Fruit fly (Drosophila melanogaster): Measurements from ENCODE around the gene CG33281.

DNA sequence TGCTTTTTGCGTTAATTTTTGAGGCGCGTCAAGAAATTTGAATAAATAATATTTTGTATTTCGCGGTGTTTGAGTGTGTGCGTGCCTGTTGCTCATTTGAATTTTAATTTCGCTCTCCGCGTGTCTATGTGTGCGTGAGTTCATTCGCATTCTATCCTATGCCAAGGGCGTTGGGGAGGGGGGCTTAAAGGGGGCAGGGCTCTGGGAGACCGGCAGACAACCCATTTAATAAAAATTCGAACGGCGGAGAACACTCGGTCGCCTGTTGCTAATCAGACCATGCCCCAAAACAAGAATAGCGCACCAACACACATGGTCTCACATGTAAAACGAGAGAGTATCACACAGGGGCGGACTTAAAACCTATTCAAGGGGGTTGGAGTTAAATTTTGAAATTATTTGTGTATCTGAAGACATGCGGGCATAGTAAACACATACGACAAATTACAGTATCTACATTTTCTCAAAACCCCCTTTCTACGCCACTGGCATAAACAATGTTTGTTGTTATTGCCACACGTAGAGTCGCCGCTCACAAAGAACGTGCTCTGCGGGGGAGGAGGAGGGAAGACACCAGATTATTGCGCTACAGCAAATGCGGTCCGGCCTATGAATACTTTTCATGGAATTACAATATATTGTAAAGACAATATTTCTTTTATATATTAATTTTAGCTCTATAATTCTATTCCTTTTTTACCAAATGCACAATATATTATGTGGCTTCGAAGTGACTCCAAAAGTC, 22.1 kb upstream of the CG33281 start:
- peak; percentile 100 for TF ChIP-seq ss (GFP tag; optimal IDR thresholded peaks at IDR 0.05)
- peak; percentile 100 for TF ChIP-seq CG6792 (GFP tag; optimal IDR thresholded peaks at IDR 0.05)
